Worm (Caenorhabditis elegans): Measurements from ENCODE around the gene dhs-13.

- no peak for TF ChIP-seq unc-39 (tag; optimal IDR thresholded peaks at IDR 0.05)
- TF ChIP-seq ceh-82 (tag; optimal IDR thresholded peaks at IDR 0.05), result no peak
- no peak for TF ChIP-seq lsy-2 (tag; optimal IDR thresholded peaks at IDR 0.05)
- no peak for TF ChIP-seq nhr-76 (tag; optimal IDR thresholded peaks at IDR 0.05)
- TF ChIP-seq zag-1 (tag; optimal IDR thresholded peaks at IDR 0.05), result no peak
- TF ChIP-seq daf-16 (GFP tag; optimal IDR thresholded peaks at IDR 0.05), result no peak
- no peak for TF ChIP-seq daf-16 (tag; optimal IDR thresholded peaks at IDR 0.05)
These were observed 32.6 kb upstream of the dhs-13 start for ce11 chrV:1804034-1804542.
